Fruit fly (Drosophila melanogaster) whole organism, embryonic: Measurements from ENCODE around the gene DopEcR.
A peak's percentile ranks its signal among the peaks of the same experiment; 100 is the strongest.

ENCODE experiments used
- Aef1 ChIP-seq: fragments of 200-800 bp; sonication (Bioruptor generic); IDR thresholded peaks from 3 replicates; pipeline ENCODE4 v1.3.6; 2022; ENCODE audit warnings: missing biosample characterization, missing genetic modification characterization
- Asciz ChIP-seq: fragments of 200-800 bp; sonication (Bioruptor generic); optimal IDR thresholded peaks from 2 replicates; lab custom pipeline; 2017; ENCODE audit warnings: missing biosample characterization, mild to moderate bottlenecking, missing genetic modification characterization, missing genetic modification reagents
- CG11247 ChIP-seq: fragments of 200-800 bp; sonication (Bioruptor generic); IDR thresholded peaks from 2 replicates; pipeline ENCODE4 v1.3.6; 2022; ENCODE audit warnings: missing biosample characterization, missing genetic modification characterization
- CG11696 ChIP-seq: fragments of 200-800 bp; sonication (Bioruptor generic); IDR thresholded peaks from 2 replicates; pipeline ENCODE4 v1.3.6; 2022; ENCODE audit warnings: missing biosample characterization, missing genetic modification characterization
- CG12155 ChIP-seq: fragments of 200-800 bp; sonication (Bioruptor generic); optimal IDR thresholded peaks from 3 replicates; lab custom pipeline; 2016; ENCODE audit warnings: missing biosample characterization, missing genetic modification characterization
- CG14014 ChIP-seq: fragments of 200-800 bp; sonication (Bioruptor generic); IDR thresholded peaks from 2 replicates; pipeline ENCODE4 v1.3.6; 2022; ENCODE audit warnings: missing biosample characterization, missing genetic modification characterization
- CG14710 ChIP-seq: fragments of 200-800 bp; sonication (Bioruptor generic); optimal IDR thresholded peaks from 3 replicates; lab custom pipeline; 2019; ENCODE audit warnings: missing biosample characterization, mild to moderate bottlenecking, missing genetic modification characterization, moderate library complexity
- CG15011 ChIP-seq: fragments of 200-800 bp; sonication (Bioruptor generic); optimal IDR thresholded peaks from 3 replicates; lab custom pipeline; 2018; ENCODE audit warnings: missing biosample characterization, mild to moderate bottlenecking, missing genetic modification characterization
- CG1529 ChIP-seq: fragments of 200-800 bp; sonication (Bioruptor generic); optimal IDR thresholded peaks from 3 replicates; lab custom pipeline; 2018; ENCODE audit warnings: missing biosample characterization, missing genetic modification characterization
- CG15601 ChIP-seq: fragments of 200-800 bp; sonication (Bioruptor generic); optimal IDR thresholded peaks from 3 replicates; lab custom pipeline; 2019; ENCODE audit warnings: missing biosample characterization, mild to moderate bottlenecking, missing genetic modification characterization, moderate library complexity
- CG15696 ChIP-seq: fragments of 200-800 bp; sonication (Bioruptor generic); optimal IDR thresholded peaks from 2 replicates; lab custom pipeline; 2019; ENCODE audit warnings: missing biosample characterization, mild to moderate bottlenecking, missing genetic modification characterization, moderate library complexity
- CG17359 ChIP-seq: fragments of 200-800 bp; sonication (Bioruptor generic); optimal IDR thresholded peaks from 3 replicates; lab custom pipeline; 2018; ENCODE audit warnings: missing biosample characterization, mild to moderate bottlenecking, missing genetic modification characterization, moderate library complexity
- CG17361 ChIP-seq: fragments of 200-800 bp; sonication (Bioruptor generic); IDR thresholded peaks from 3 replicates; pipeline ENCODE4 v1.3.6; 2022; ENCODE audit warnings: missing biosample characterization, missing genetic modification characterization
- CG17829 ChIP-seq: fragments of 200-800 bp; optimal IDR thresholded peaks from 2 replicates; lab custom pipeline; 2019; ENCODE audit warnings: missing biosample characterization, mild to moderate bottlenecking, missing genetic modification characterization, moderate library complexity
- CG18619 ChIP-seq: fragments of 200-800 bp; sonication (Bioruptor generic); optimal IDR thresholded peaks from 3 replicates; lab custom pipeline; 2017; ENCODE audit warnings: missing biosample characterization, mild to moderate bottlenecking, missing genetic modification characterization
- CG2678 ChIP-seq: fragments of 200-800 bp; sonication (Bioruptor generic); optimal IDR thresholded peaks from 3 replicates; lab custom pipeline; 2019; ENCODE audit warnings: missing biosample characterization, mild to moderate bottlenecking, missing genetic modification characterization, moderate library complexity
- CG32772 ChIP-seq: fragments of 200-800 bp; sonication (Bioruptor generic); IDR thresholded peaks from 2 replicates; pipeline ENCODE4 v1.3.6; 2022; ENCODE audit warnings: missing biosample characterization, missing genetic modification characterization
- CG3281 ChIP-seq: fragments of 200-800 bp; sonication (Bioruptor generic); optimal IDR thresholded peaks from 3 replicates; lab custom pipeline; 2017; ENCODE audit warnings: missing biosample characterization, mild to moderate bottlenecking, missing genetic modification characterization
- CG4730 ChIP-seq: fragments of 200-800 bp; sonication (Bioruptor generic); IDR thresholded peaks from 2 replicates; pipeline ENCODE4 v1.3.6; 2022; ENCODE audit warnings: missing biosample characterization, missing genetic modification characterization
- CG6813 ChIP-seq: fragments of 200-800 bp; sonication (Bioruptor generic); optimal IDR thresholded peaks from 2 replicates; lab custom pipeline; 2017; ENCODE audit warnings: missing biosample characterization, missing genetic modification characterization, mild to moderate bottlenecking, moderate library complexity, missing genetic modification reagents
- CG7839 ChIP-seq: fragments of 200-800 bp; sonication (Bioruptor generic); optimal IDR thresholded peaks from 3 replicates; lab custom pipeline; 2018; ENCODE audit warnings: missing biosample characterization, mild to moderate bottlenecking, missing genetic modification characterization, moderate library complexity
- CG9437 ChIP-seq: fragments of 200-800 bp; sonication (Bioruptor generic); optimal IDR thresholded peaks from 2 replicates; lab custom pipeline; 2018; ENCODE audit warnings: missing biosample characterization, mild to moderate bottlenecking, missing genetic modification characterization
- CG9727 ChIP-seq: fragments of 200-800 bp; sonication (Bioruptor generic); optimal IDR thresholded peaks from 3 replicates; lab custom pipeline; 2017; ENCODE audit warnings: missing biosample characterization, mild to moderate bottlenecking, missing genetic modification characterization
- Deaf1 ChIP-seq: fragments of 200-800 bp; optimal IDR thresholded peaks from 3 replicates; lab custom pipeline; 2019; ENCODE audit warnings: missing biosample characterization, mild to moderate bottlenecking, missing genetic modification characterization, moderate library complexity
- Hand ChIP-seq: fragments of 200-800 bp; sonication (Bioruptor generic); optimal IDR thresholded peaks from 2 replicates; lab custom pipeline; 2017; ENCODE audit warnings: mild to moderate bottlenecking, missing biosample characterization, missing genetic modification reagents, missing genetic modification characterization
- Hmr ChIP-seq: fragments of 200-800 bp; sonication (Bioruptor generic); optimal IDR thresholded peaks from 3 replicates; lab custom pipeline; 2017; ENCODE audit warnings: mild to moderate bottlenecking, missing biosample characterization, missing genetic modification reagents, missing genetic modification characterization
- Hsf ChIP-seq: fragments of 200-800 bp; sonication (Bioruptor generic); optimal IDR thresholded peaks from 3 replicates; lab custom pipeline; 2016; ENCODE audit warnings: missing biosample characterization, missing genetic modification characterization
- al ChIP-seq: fragments of 200-800 bp; sonication (Bioruptor generic); IDR thresholded peaks from 2 replicates; pipeline ENCODE4 v1.3.6; 2022; ENCODE audit warnings: missing biosample characterization, missing genetic modification characterization
- amos ChIP-seq: fragments of 200-800 bp; sonication (Bioruptor generic); IDR thresholded peaks from 2 replicates; pipeline ENCODE4 v1.3.6; 2022; ENCODE audit warnings: missing biosample characterization, missing genetic modification characterization; ENCODE audit not compliant: partially characterized antibody
- az2 ChIP-seq: fragments of 200-800 bp; sonication (Bioruptor generic); optimal IDR thresholded peaks from 3 replicates; lab custom pipeline; 2016; ENCODE audit warnings: missing biosample characterization, missing genetic modification characterization
- bab2 ChIP-seq: fragments of 200-800 bp; sonication (Bioruptor generic); optimal IDR thresholded peaks from 2 replicates; lab custom pipeline; 2016; ENCODE audit warnings: missing biosample characterization, missing genetic modification characterization
- bbx ChIP-seq: fragments of 200-800 bp; sonication (Bioruptor generic); IDR thresholded peaks from 2 replicates; pipeline ENCODE4 v1.3.6; 2022; ENCODE audit warnings: missing biosample characterization, missing genetic modification characterization; ENCODE audit not compliant: partially characterized antibody
- da ChIP-seq: fragments of 200-800 bp; sonication (Bioruptor generic); optimal IDR thresholded peaks from 2 replicates; lab custom pipeline; 2016; ENCODE audit warnings: missing biosample characterization, missing genetic modification characterization
- dpn ChIP-seq, 2 experiments: fragments of 200-800 bp; sonication (Bioruptor generic); optimal IDR thresholded peaks; 3 replicates each; lab custom pipeline; 2016; ENCODE audit warnings: missing biosample characterization in 2 of 2, missing genetic modification characterization in 2 of 2
- dysf ChIP-seq: fragments of 200-800 bp; sonication (Bioruptor generic); IDR thresholded peaks from 3 replicates; pipeline ENCODE4 v1.3.6; 2022; ENCODE audit warnings: missing biosample characterization, missing genetic modification characterization
- eve ChIP-seq, 2 experiments: fragments of >200 bp; optimal IDR thresholded peaks; 2 replicates each; lab custom pipeline; 2017; ENCODE audit warnings: missing biosample characterization in 2 of 2, missing genetic modification characterization in 2 of 2
- fd96Cb ChIP-seq: fragments of 200-800 bp; sonication (Bioruptor generic); optimal IDR thresholded peaks from 2 replicates; lab custom pipeline; 2018; ENCODE audit warnings: missing biosample characterization, mild to moderate bottlenecking, missing genetic modification characterization, moderate library complexity
- fru ChIP-seq: fragments of >200 bp; optimal IDR thresholded peaks from 2 replicates; lab custom pipeline; 2017
- ftz-f1 ChIP-seq: fragments of 200-800 bp; sonication (Bioruptor generic); optimal IDR thresholded peaks from 2 replicates; lab custom pipeline; 2016; ENCODE audit warnings: missing biosample characterization, missing genetic modification characterization
- gro ChIP-seq: fragments of 200-800 bp; sonication (Bioruptor generic); optimal IDR thresholded peaks from 2 replicates; lab custom pipeline; 2016; ENCODE audit warnings: missing biosample characterization, missing genetic modification characterization
- her ChIP-seq: fragments of 200-800 bp; sonication (Bioruptor generic); optimal IDR thresholded peaks from 2 replicates; lab custom pipeline; 2016; ENCODE audit warnings: missing biosample characterization, missing genetic modification characterization
- lbe ChIP-seq: fragments of 200-800 bp; sonication (Bioruptor generic); optimal IDR thresholded peaks from 2 replicates; lab custom pipeline; 2016; ENCODE audit warnings: missing biosample characterization, mild to moderate bottlenecking, missing genetic modification characterization
- pita ChIP-seq: fragments of 200-800 bp; sonication (Bioruptor generic); optimal IDR thresholded peaks from 2 replicates; lab custom pipeline; 2017; ENCODE audit warnings: missing biosample characterization, mild to moderate bottlenecking, missing genetic modification characterization
- run ChIP-seq: fragments of 200-800 bp; sonication (Bioruptor generic); optimal IDR thresholded peaks from 3 replicates; lab custom pipeline; 2018; ENCODE audit warnings: missing biosample characterization, mild to moderate bottlenecking, missing genetic modification characterization
- sob ChIP-seq: fragments of 200-800 bp; sonication (Bioruptor generic); IDR thresholded peaks from 2 replicates; pipeline ENCODE4 v1.3.6; 2022; ENCODE audit warnings: missing biosample characterization, missing genetic modification characterization
- sqz ChIP-seq: fragments of 200-800 bp; sonication (Bioruptor generic); optimal IDR thresholded peaks from 3 replicates; lab custom pipeline; 2018; ENCODE audit warnings: missing biosample characterization, mild to moderate bottlenecking, missing genetic modification characterization
- sr ChIP-seq: fragments of 200-800 bp; sonication (Bioruptor generic); IDR thresholded peaks from 3 replicates; pipeline ENCODE4 v1.3.6; 2022; ENCODE audit warnings: missing biosample characterization, missing genetic modification characterization
- tap ChIP-seq: fragments of 200-800 bp; optimal IDR thresholded peaks from 3 replicates; lab custom pipeline; 2019; ENCODE audit warnings: missing biosample characterization, mild to moderate bottlenecking, missing genetic modification characterization, moderate library complexity
- tio ChIP-seq: fragments of 200-800 bp; sonication (Bioruptor generic); optimal IDR thresholded peaks from 2 replicates; lab custom pipeline; 2017; ENCODE audit warnings: missing biosample characterization, missing genetic modification characterization, inconsistent platforms
- yki ChIP-seq: fragments of >200 bp; optimal IDR thresholded peaks from 3 replicates; lab custom pipeline; 2018
- zf30C ChIP-seq: fragments of 200-800 bp; sonication (Bioruptor generic); optimal IDR thresholded peaks from 3 replicates; lab custom pipeline; 2018; ENCODE audit warnings: missing biosample characterization, mild to moderate bottlenecking, missing genetic modification characterization

The DopEcR gene

dm6 chr3L:4354898-4355627, 25.1 kb downstream of the DopEcR start (continued):
- TF ChIP-seq CG12155 (no peak), al (no peak), CG17829 (tag; lab: Kevin White, UChicago) (peak; percentile 41), CG14014 (no peak), Hmr (GFP tag; lab: Kevin White, UChicago) (peak; percentile 38), her (no peak), eve (GFP tag; optimal IDR thresholded peaks at IDR 0.05; lab: Kevin White, UChicago) (no peak), CG32772 (GFP tag; lab: Robert Waterston, UW) (no peak), CG15601 (tag; lab: Kevin White, UChicago) (peak; percentile 42), Asciz (GFP tag; lab: Kevin White, UChicago) (peak; percentile 0), lbe (no peak), CG11247 (no peak), dysf (GFP tag; lab: Robert Waterston, UW) (0 out of 3 replicates have a peak, but pooled peaks have one; percentile 32), run (no peak), CG2678 (peak; percentile 65), CG17361 (peak; percentile 69; the same call in 1 of the 3 replicates), sr (GFP tag; lab: Robert Waterston, UW) (no peak), fd96Cb (tag; lab: Kevin White, UChicago) (peak; percentile 13), Aef1 (no peak), CG11696 (GFP tag; lab: Robert Waterston, UW) (no peak), CG6813 (GFP tag; lab: Kevin White, UChicago) (no peak), tap (tag; lab: Kevin White, UChicago) (no peak), zf30C (GFP tag; lab: Kevin White, UChicago) (no peak), bab2 (no peak), gro (GFP tag; lab: Kevin White, UChicago) (no peak), da (GFP tag; lab: Kevin White, UChicago) (no peak), pita (no peak), CG7839 (tag; lab: Kevin White, UChicago) (peak; percentile 36), sob (GFP tag; lab: Robert Waterston, UW) (no peak), tio (GFP tag; lab: Kevin White, UChicago) (peak; percentile 24), CG9727 (GFP tag; lab: Kevin White, UChicago) (peak; percentile 42), CG9437 (GFP tag; lab: Kevin White, UChicago) (peak; percentile 1), CG18619 (peak; percentile 15), CG17359 (no peak), bbx (GFP tag; lab: Robert Waterston, UW) (no peak), amos (no peak), Hand (peak; percentile 12), az2 (GFP tag; lab: Kevin White, UChicago) (peak; percentile 8), dpn (GFP tag; optimal IDR thresholded peaks at IDR 0.05; lab: Kevin White, UChicago) (no peak), CG14710 (peak; percentile 34), CG15011 (GFP tag; lab: Kevin White, UChicago) (no peak), CG3281 (GFP tag; lab: Kevin White, UChicago) (peak; percentile 53), fru (lab: Kevin White, UChicago) (no peak), Deaf1 (tag; lab: Kevin White, UChicago) (peak; percentile 7), CG4730 (no peak), CG15696 (tag; lab: Kevin White, UChicago) (peak; percentile 13), yki (no peak), sqz (GFP tag; lab: Kevin White, UChicago) (peak; percentile 11), CG1529 (GFP tag; lab: Kevin White, UChicago) (no peak), ftz-f1 (GFP tag; lab: Kevin White, UChicago) (no peak), Hsf (no peak)
